Fruit fly (Drosophila melanogaster): ENCODE results near the gene Adck5.

DNA sequence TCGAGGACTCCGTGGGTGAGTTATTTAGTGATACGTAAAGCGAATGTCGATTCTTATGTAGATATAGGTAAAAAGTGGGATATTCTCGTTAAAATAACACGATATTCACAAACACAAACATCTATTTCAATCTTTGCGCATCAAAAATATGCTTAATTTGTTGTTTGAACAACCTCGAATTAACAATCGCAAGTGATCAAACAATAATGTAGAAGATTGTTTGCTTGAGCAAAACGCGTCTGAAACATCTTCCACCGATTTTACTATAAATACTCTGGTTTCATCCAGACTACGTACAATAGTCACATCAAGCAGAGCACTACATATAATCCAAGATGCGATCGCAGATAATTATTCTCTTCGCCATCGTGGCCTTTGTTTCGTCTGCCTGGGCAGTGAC, 39.1 kb upstream of the Adck5 start, which contains the start of gene nol:
- TF ChIP-seq h (GFP tag; optimal IDR thresholded peaks at IDR 0.05): no peak
- TF ChIP-seq CG32264 (GFP tag; optimal IDR thresholded peaks at IDR 0.05): no peak
- no peak for TF ChIP-seq pan (optimal IDR thresholded peaks at IDR 0.05)
- no peak for TF ChIP-seq foxo (GFP tag; optimal IDR thresholded peaks at IDR 0.05)
- TF ChIP-seq usp (GFP tag; optimal IDR thresholded peaks at IDR 0.05): no peak
- no peak for TF ChIP-seq Vsx2 (GFP tag; optimal IDR thresholded peaks at IDR 0.05; ENCODE audit: partially characterized antibody)
- TF ChIP-seq br (GFP tag; optimal IDR thresholded peaks at IDR 0.05): no peak
- no peak for TF ChIP-seq dmrt93B (GFP tag; optimal IDR thresholded peaks at IDR 0.05)
